Worm (Caenorhabditis elegans): ENCODE data around the gene srv-4.

srv-4 gene

DNA sequence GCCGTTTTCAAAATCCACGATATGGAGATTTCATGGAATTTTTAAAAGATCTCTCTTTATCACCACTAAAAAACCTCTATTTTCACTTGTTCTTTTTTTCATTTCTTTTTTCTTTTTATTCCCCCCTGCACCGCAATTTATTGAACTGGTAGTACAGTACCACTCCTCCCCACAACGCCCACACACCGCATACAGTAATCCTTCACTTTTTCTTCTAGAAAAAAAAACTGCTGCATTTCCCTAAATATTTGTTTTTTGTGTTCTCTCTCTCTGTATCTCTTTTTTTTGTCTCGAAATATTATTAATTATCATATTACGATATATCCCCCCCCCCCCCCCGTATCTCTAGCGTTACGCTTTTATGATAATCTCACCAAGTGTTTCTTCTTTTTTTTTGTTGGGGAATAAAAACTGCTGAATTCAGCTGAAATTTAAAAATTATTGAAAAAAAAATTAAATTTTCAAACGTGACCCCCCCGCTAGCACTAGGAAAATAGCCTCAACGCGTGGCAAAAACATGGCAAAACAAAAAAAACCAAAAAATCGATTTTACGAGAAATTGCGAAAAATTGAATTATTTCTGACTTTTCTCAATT lies 28.7 kb upstream of the srv-4 start, which contains the start of gene Y24D9B.1:
Gene Y24D9B.1, plus strand, starts transcription at position 546 of the 596 bp plus-strand sequence.
- no peak for TF ChIP-seq ceh-63 (GFP tag; optimal IDR thresholded peaks at IDR 0.05)
- no peak for TF ChIP-seq nhr-20 (tag; optimal IDR thresholded peaks at IDR 0.05)
- no peak for TF ChIP-seq mdl-1 (tag; optimal IDR thresholded peaks at IDR 0.05)
- no peak for TF ChIP-seq mab-9 (GFP tag; IDR thresholded peaks at IDR 0.05)
- TF ChIP-seq hlh-4 (tag; optimal IDR thresholded peaks at IDR 0.05) = no peak
- TF ChIP-seq tbx-2 (tag; optimal IDR thresholded peaks at IDR 0.05) = no peak
- TF ChIP-seq sox-4 (tag; optimal IDR thresholded peaks at IDR 0.05) = no peak
- TF ChIP-seq hpl-2 (GFP tag; optimal IDR thresholded peaks at IDR 0.05) = no peak
- TF ChIP-seq nhr-237 (tag; optimal IDR thresholded peaks at IDR 0.05) = no peak
- TF ChIP-seq tlp-1 (tag; optimal IDR thresholded peaks at IDR 0.05) = no peak
- no peak for TF ChIP-seq nhr-76 (tag; optimal IDR thresholded peaks at IDR 0.05)

DNA sequence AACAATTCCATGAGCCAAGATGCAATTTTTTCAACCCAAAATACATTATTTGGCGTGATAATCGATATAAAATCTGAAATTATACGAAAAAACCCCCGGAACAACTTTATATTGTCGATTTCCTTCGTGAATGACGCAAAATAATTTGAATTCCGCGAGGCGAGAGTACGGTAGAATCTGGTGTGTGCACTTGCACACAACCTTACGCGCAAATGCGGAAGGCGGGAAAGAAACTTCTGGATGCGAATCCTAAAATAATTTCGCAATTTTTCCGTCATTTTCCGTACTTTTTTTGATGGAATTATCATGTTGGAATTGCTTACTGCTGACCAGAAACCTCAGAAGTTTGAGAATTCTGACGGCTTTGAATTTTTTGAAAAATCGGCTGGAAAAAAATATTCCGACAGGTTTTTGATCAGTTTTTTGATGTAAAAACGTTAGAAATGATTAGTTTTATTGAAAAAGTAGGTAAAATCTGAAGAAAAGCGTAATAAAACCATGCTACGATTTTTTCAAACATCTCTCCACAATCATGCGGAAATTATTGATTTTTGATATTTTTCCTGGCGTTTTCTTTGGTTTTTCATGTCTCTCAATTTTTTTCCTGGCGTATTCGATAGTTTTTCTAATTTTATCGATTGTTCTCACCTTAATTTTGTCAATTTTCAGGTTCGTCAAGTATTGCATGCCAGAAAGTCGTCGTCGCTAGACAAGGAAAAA lies 19.2 kb upstream of the srv-4 start, which contains the start of gene set-9:
Gene set-9, plus strand, starts transcription at position 670 of the 720 bp plus-strand sequence.
- no peak for TF ChIP-seq swsn-7 (tag; optimal IDR thresholded peaks at IDR 0.05)
- peak in 1 of 2 experiments; percentile 22 for TF ChIP-seq lsy-2 (tag; optimal IDR thresholded peaks at IDR 0.05)
- peak in 1 of 2 experiments; percentile 27 for TF ChIP-seq efl-1 (optimal IDR thresholded peaks at IDR 0.05)
- peak in 1 of 2 experiments; percentile 34 for TF ChIP-seq efl-1 (GFP tag; optimal IDR thresholded peaks at IDR 0.05 in 1 of 2)
- TF ChIP-seq unc-62 (GFP tag; optimal IDR thresholded peaks at IDR 0.05) = no peak
- no peak for TF ChIP-seq grh-1 (GFP tag; IDR thresholded peaks at IDR 0.05)

DNA sequence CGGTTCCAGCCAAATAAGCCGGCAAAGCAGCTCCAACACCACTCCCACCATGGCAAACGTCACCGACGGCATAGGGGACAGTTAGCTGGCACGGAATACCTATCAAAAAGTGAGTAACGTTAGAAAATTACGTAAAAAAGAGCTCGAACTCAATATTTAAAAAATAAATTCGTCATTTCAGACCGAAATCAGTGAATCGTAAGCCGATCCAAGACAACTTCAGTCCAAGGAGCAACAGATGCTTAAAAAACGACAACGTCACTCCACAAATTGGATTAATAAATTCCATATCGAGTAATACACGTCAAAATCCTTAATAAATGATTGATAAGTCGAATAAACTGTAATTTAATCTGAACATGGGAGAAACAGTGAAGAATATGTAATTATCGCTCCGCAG lies 18.1 kb upstream of the srv-4 start:
- no peak for TF ChIP-seq rnt-1 (tag; optimal IDR thresholded peaks at IDR 0.05)
- TF ChIP-seq lsy-2 (tag; optimal IDR thresholded peaks at IDR 0.05) = no peak
- TF ChIP-seq mef-2 (tag; optimal IDR thresholded peaks at IDR 0.05) = no peak
- no peak for TF ChIP-seq elt-3 (tag; optimal IDR thresholded peaks at IDR 0.05)
- TF ChIP-seq dsc-1 (tag; optimal IDR thresholded peaks at IDR 0.05) = no peak
- TF ChIP-seq ztf-4 (tag; optimal IDR thresholded peaks at IDR 0.05) = no peak
- TF ChIP-seq unc-30 (tag; optimal IDR thresholded peaks at IDR 0.05) = no peak
- TF ChIP-seq nhr-11 (tag; optimal IDR thresholded peaks at IDR 0.05) = no peak
- TF ChIP-seq snpc-4 (tag; optimal IDR thresholded peaks at IDR 0.05) = no peak

DNA sequence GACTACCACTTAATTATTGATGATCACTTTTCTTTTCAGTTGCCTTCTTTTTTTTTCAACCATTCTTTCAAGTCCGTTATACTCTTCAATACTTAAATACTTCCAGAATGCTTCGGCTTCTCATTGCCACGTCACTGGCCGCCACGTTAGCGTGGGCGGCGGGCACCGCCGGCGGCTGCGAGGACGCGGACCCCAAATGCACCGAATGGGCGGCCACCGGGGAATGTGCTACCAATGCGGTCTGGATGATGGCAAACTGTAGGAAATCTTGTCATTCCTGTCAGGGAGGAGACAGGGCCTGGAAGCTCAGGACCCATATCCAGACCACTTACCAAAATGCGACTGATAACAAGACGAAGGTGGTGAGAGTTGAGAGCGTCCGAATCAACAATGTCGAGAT lies 13.0 kb upstream of the srv-4 start, which contains the start of gene lgc-22:
Gene lgc-22, plus strand, starts transcription at position 105 of the 400 bp plus-strand sequence.
- TF ChIP-seq vab-15 (tag; optimal IDR thresholded peaks at IDR 0.05) (no peak), lsy-2 (tag; optimal IDR thresholded peaks at IDR 0.05) (no peak), aha-1 (tag; optimal IDR thresholded peaks at IDR 0.05) (no peak)

DNA sequence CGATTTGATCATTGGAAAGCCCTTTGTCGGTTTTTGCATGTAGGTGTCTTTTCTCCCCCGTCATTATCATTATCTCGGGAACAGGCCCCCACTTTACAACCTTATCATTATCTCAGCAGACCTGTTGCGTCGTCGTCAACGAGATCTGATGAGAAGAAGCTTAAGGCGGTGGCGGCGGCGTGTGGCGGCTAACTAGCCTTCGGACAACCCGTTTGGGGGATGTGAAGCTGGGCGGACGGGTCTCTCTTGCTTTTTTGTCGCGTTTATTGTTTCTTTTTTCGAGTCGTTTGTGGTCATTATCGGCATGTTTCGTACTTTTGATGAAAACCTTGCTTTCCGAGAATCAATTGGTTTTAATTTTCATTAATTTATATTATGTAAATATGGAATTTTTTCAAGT lies 11.8 kb upstream of the srv-4 start:
- TF ChIP-seq ets-5 (GFP tag; IDR thresholded peaks at IDR 0.05) (no peak), blmp-1 (tag; optimal IDR thresholded peaks at IDR 0.05) (peak; percentile 40), efl-1 (optimal IDR thresholded peaks at IDR 0.05) (no peak), efl-1 (GFP tag; optimal IDR thresholded peaks at IDR 0.05 in 1 of 2) (peak in 1 of 2 experiments; percentile 30)

DNA sequence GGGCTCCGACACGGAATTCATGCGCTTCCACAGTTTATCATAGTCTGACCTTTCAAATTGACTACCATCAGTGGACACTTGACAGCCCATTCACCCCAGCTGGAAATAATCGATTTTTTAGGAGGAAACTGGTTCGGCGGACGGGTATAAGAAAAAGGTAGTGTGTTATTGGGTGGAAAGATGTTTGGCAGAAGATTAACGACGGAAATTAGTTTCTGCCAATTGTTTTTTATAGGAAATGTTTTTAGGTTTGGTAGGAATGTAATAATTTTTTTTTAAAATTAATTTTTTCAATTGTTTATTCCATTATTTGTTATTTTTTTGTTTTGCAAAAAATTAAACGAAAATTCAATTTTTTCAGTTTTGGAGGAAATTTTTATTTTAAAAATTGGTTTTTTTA lies 10.8 kb upstream of the srv-4 start, which contains the start of gene F15E6.9:
Gene F15E6.9, minus strand, starts transcription at position 101 of the 400 bp plus-strand sequence.
- TF ChIP-seq fkh-4 (tag; optimal IDR thresholded peaks at IDR 0.05; ENCODE audit: borderline replicate concordance) = no peak
- TF ChIP-seq ceh-63 (GFP tag; optimal IDR thresholded peaks at IDR 0.05) = no peak
- TF ChIP-seq lin-39 (tag; optimal IDR thresholded peaks at IDR 0.05) = no peak
- TF ChIP-seq C34B4.2 (tag; optimal IDR thresholded peaks at IDR 0.05) = no peak
- TF ChIP-seq egl-13 (tag; optimal IDR thresholded peaks at IDR 0.05) = no peak
- TF ChIP-seq ceh-90 (tag; optimal IDR thresholded peaks at IDR 0.05) = no peak
- TF ChIP-seq hlh-4 (tag; optimal IDR thresholded peaks at IDR 0.05) = no peak
- TF ChIP-seq zag-1 (tag; optimal IDR thresholded peaks at IDR 0.05) = no peak
- no peak for TF ChIP-seq irx-1 (tag; optimal IDR thresholded peaks at IDR 0.05)
- no peak for TF ChIP-seq nhr-28 (tag; optimal IDR thresholded peaks at IDR 0.05)
- TF ChIP-seq ces-1 (GFP tag; optimal IDR thresholded peaks at IDR 0.05) = no peak
- TF ChIP-seq dsc-1 (tag; optimal IDR thresholded peaks at IDR 0.05) = no peak
- no peak for TF ChIP-seq lin-35 (GFP tag; optimal IDR thresholded peaks at IDR 0.05)
- no peak for TF ChIP-seq ceh-82 (tag; optimal IDR thresholded peaks at IDR 0.05)
- no peak for TF ChIP-seq ztf-11 (tag; optimal IDR thresholded peaks at IDR 0.05)
- TF ChIP-seq nhr-19 (GFP tag; conservative IDR thresholded peaks at IDR 0.05) = no peak
- TF ChIP-seq nhr-11 (tag; optimal IDR thresholded peaks at IDR 0.05) = no peak
- no peak for TF ChIP-seq egl-27 (tag; optimal IDR thresholded peaks at IDR 0.05)
